Worm (Caenorhabditis elegans): ENCODE results near the gene F32D8.2.

DNA sequence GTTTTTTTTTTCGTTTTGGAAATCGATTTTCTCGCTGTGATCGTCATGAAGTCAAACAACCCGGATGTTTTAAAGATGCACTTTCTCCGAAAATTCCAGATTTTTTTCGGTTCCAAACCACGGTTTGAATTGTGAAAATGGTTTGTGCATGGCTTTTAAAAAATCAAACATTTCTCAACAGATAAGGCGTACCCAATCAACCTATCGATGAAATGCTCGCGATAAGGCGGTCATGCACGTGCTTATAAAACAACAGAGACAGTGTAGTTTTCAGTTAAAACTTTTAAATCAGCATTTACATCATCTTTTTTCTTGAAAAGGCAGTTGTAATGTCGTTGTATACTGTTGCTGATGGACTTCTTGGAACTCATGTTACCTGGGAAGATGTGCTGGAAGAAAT is 48.8 kb downstream of the F32D8.2 start, which contains the start of gene F58B4.5:
- TF ChIP-seq ZK546.5 (tag; optimal IDR thresholded peaks at IDR 0.05) (no peak), unc-39 (tag; optimal IDR thresholded peaks at IDR 0.05) (no peak), zag-1 (tag; optimal IDR thresholded peaks at IDR 0.05) (no peak), unc-62 (GFP tag; optimal IDR thresholded peaks at IDR 0.05) (no peak), lin-15B (tag; optimal IDR thresholded peaks at IDR 0.05) (no peak), nhr-11 (tag; optimal IDR thresholded peaks at IDR 0.05) (no peak), daf-12 (tag; optimal IDR thresholded peaks at IDR 0.05) (no peak), elt-3 (tag; optimal IDR thresholded peaks at IDR 0.05) (no peak), snpc-4 (tag; optimal IDR thresholded peaks at IDR 0.05) (no peak), aly-2 (tag; optimal IDR thresholded peaks at IDR 0.05) (no peak), tbx-2 (tag; optimal IDR thresholded peaks at IDR 0.05) (no peak), egl-27 (tag; optimal IDR thresholded peaks at IDR 0.05) (no peak), mdl-1 (tag; optimal IDR thresholded peaks at IDR 0.05) (no peak)
